Worm (Caenorhabditis elegans) whole organism, young adult: ENCODE results near the gene Y37D8A.8.

ENCODE experiments used
- F55B11.4 ChIP-seq: sonication (generic microtip); optimal IDR thresholded peaks from 2 replicates; lab custom pipeline; 2016; ENCODE audit warnings: missing compliant biosample characterization, missing genetic modification characterization, borderline replicate concordance; ENCODE audit not compliant: insufficient read depth

The Y37D8A.8 gene

DNA sequence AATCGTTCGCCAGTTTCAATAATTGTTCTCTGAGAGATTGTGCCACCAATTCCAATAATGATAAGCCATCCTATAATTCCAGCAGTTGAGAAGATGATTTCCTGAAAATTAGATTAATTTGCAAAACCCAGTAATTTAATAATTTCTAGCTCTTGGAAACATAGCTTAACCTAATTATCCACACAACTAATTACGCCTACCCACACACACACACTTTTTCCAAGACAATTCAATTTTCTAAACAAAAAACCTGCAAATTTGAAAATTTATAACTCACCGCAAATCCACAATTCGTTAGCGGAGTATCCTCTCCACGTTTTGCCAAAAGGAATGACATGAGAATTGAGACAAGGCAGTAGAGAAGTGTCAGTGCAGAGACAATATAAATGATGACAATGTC is 51.7 kb downstream of the Y37D8A.8 start:
- TF ChIP-seq F55B11.4 (tag; lab: Kevin White, UChicago) = no peak
